Worm (Caenorhabditis elegans): ENCODE measurements around the gene Y57E12AL.2.

The Y57E12AL.2 gene

ce11 chrV:7084612-7085139, 26.8 kb downstream of the Y57E12AL.2 start, which contains the start of gene mys-1 (continued):
- TF ChIP-seq egl-13 (tag; optimal IDR thresholded peaks at IDR 0.05) (peak; percentile 68), tbx-2 (tag; optimal IDR thresholded peaks at IDR 0.05) (peak; percentile 84), lin-15B (tag; optimal IDR thresholded peaks at IDR 0.05) (peak; percentile 43), elt-3 (tag; optimal IDR thresholded peaks at IDR 0.05) (no peak), F16B12.6 (tag; optimal IDR thresholded peaks at IDR 0.05) (peak; percentile 7)

- TF ChIP-seq nhr-11 (tag; optimal IDR thresholded peaks at IDR 0.05) (no peak), hlh-17 (GFP tag; optimal IDR thresholded peaks at IDR 0.05; ENCODE audit: borderline replicate concordance) (no peak), nhr-20 (tag; optimal IDR thresholded peaks at IDR 0.05) (peak; percentile 32), nhr-237 (tag; optimal IDR thresholded peaks at IDR 0.05) (no peak), ztf-4 (tag; optimal IDR thresholded peaks at IDR 0.05) (no peak), isw-1 (GFP tag; IDR thresholded peaks at IDR 0.05) (no peak), sup-37 (GFP tag; optimal IDR thresholded peaks at IDR 0.05) (no peak), sox-4 (tag; optimal IDR thresholded peaks at IDR 0.05) (no peak), hlh-4 (tag; optimal IDR thresholded peaks at IDR 0.05) (no peak), snpc-4 (tag; optimal IDR thresholded peaks at IDR 0.05) (no peak), fkh-10 (GFP tag; optimal IDR thresholded peaks at IDR 0.05) (no peak), lin-39 (tag; optimal IDR thresholded peaks at IDR 0.05) (no peak), unc-86 (tag; optimal IDR thresholded peaks at IDR 0.05) (no peak), egl-27 (tag; optimal IDR thresholded peaks at IDR 0.05) (no peak), jun-1 (tag; optimal IDR thresholded peaks at IDR 0.05) (no peak), fkh-8 (tag; optimal IDR thresholded peaks at IDR 0.05) (no peak), hpl-2 (GFP tag; optimal IDR thresholded peaks at IDR 0.05) (no peak), alr-1 (tag; optimal IDR thresholded peaks at IDR 0.05; ENCODE audit: borderline replicate concordance) (no peak), dpl-1 (GFP tag; optimal IDR thresholded peaks at IDR 0.05) (peak in 1 of 3 experiments; percentile 1), nhr-85 (tag) (no peak), nhr-28 (tag; optimal IDR thresholded peaks at IDR 0.05) (no peak), ces-1 (GFP tag; optimal IDR thresholded peaks at IDR 0.05) (no peak), swsn-7 (tag; optimal IDR thresholded peaks at IDR 0.05) (no peak), ets-5 (GFP tag; IDR thresholded peaks at IDR 0.05) (no peak), nhr-84 (tag; optimal IDR thresholded peaks at IDR 0.05) (no peak), unc-130 (tag; optimal IDR thresholded peaks at IDR 0.05) (no peak), C34B4.2 (tag; optimal IDR thresholded peaks at IDR 0.05) (no peak), mep-1 (tag; optimal IDR thresholded peaks at IDR 0.05) (no peak), dsc-1 (tag; optimal IDR thresholded peaks at IDR 0.05) (no peak), tbx-2 (tag; optimal IDR thresholded peaks at IDR 0.05) (no peak), xbp-1 (tag; optimal IDR thresholded peaks at IDR 0.05) (no peak), zag-1 (tag; optimal IDR thresholded peaks at IDR 0.05) (no peak), elt-3 (tag; optimal IDR thresholded peaks at IDR 0.05) (peak in 1 of 6 experiments; percentile 43), blmp-1 (tag; optimal IDR thresholded peaks at IDR 0.05) (peak; percentile 79), egl-13 (tag; optimal IDR thresholded peaks at IDR 0.05) (no peak), ceh-90 (tag; optimal IDR thresholded peaks at IDR 0.05) (no peak), mab-9 (GFP tag; IDR thresholded peaks at IDR 0.05) (no peak), rnt-1 (tag; optimal IDR thresholded peaks at IDR 0.05) (peak; percentile 28), lin-14 (GFP tag; optimal IDR thresholded peaks at IDR 0.05) (peak; percentile 56), C04F5.9 (tag; optimal IDR thresholded peaks at IDR 0.05) (no peak), aly-2 (tag; optimal IDR thresholded peaks at IDR 0.05) (no peak)
Measured at ce11 chrV:7085518-7086104, 27.7 kb downstream of the Y57E12AL.2 start, which contains the start of gene VC5.2. Gene VC5.2, plus strand, starts transcription at chrV:7085956.

All from whole organism, L1 larva.